Fruit fly (Drosophila melanogaster) whole organism, pupa: ENCODE measurements around the gene Ir68b.
A peak's percentile ranks its signal among the peaks of the same experiment; 100 is the strongest.

ENCODE experiments used
- CG10348 ChIP-seq: fragments of 200-800 bp; sonication (Bioruptor generic); IDR thresholded peaks from 2 replicates; pipeline ENCODE4 v1.3.6; 2022; ENCODE audit warnings: missing biosample characterization, missing genetic modification characterization
- CG12605 ChIP-seq: fragments of 200-800 bp; sonication (Bioruptor generic); IDR thresholded peaks from 2 replicates; pipeline ENCODE4 v1.3.6; 2022; ENCODE audit warnings: missing biosample characterization, missing genetic modification characterization
- CG13204 ChIP-seq: fragments of 200-800 bp; sonication (Bioruptor generic); optimal IDR thresholded peaks from 2 replicates; lab custom pipeline; 2018; ENCODE audit warnings: missing biosample characterization, mild to moderate bottlenecking, missing genetic modification characterization, moderate library complexity
- CG14655 ChIP-seq: fragments of 200-800 bp; sonication (Bioruptor generic); optimal IDR thresholded peaks from 3 replicates; lab custom pipeline; 2017; ENCODE audit warnings: mild to moderate bottlenecking, missing biosample characterization, missing genetic modification reagents, missing genetic modification characterization
- CG15710 ChIP-seq: fragments of 200-800 bp; sonication (Bioruptor generic); optimal IDR thresholded peaks from 2 replicates; lab custom pipeline; 2018; ENCODE audit warnings: missing biosample characterization, mild to moderate bottlenecking, missing genetic modification characterization, moderate library complexity
- CG17806 ChIP-seq: fragments of 200-800 bp; sonication (Bioruptor generic); optimal IDR thresholded peaks from 2 replicates; lab custom pipeline; 2018; ENCODE audit warnings: missing biosample characterization, mild to moderate bottlenecking, missing genetic modification characterization, moderate library complexity
- CG32121 ChIP-seq: fragments of 200-800 bp; sonication (Bioruptor generic); IDR thresholded peaks from 2 replicates; pipeline ENCODE4 v1.3.6; 2022; ENCODE audit warnings: missing biosample characterization, missing genetic modification characterization
- CG34367 ChIP-seq: fragments of 200-800 bp; sonication (Bioruptor generic); optimal IDR thresholded peaks from 2 replicates; lab custom pipeline; 2018; ENCODE audit warnings: missing biosample characterization, mild to moderate bottlenecking, missing genetic modification characterization
- CG4496 ChIP-seq: fragments of 200-800 bp; sonication (Bioruptor generic); IDR thresholded peaks from 3 replicates; pipeline ENCODE4 v1.3.6; 2022; ENCODE audit warnings: missing biosample characterization, missing genetic modification characterization
- CG8159 ChIP-seq: fragments of 200-800 bp; sonication (Bioruptor generic); optimal IDR thresholded peaks from 3 replicates; lab custom pipeline; 2018; ENCODE audit warnings: missing biosample characterization, mild to moderate bottlenecking, missing genetic modification characterization, moderate library complexity
- CG8301 ChIP-seq: fragments of 200-800 bp; sonication (Bioruptor generic); optimal IDR thresholded peaks from 2 replicates; lab custom pipeline; 2018; ENCODE audit warnings: missing biosample characterization, mild to moderate bottlenecking, missing genetic modification characterization
- CG9948 ChIP-seq: fragments of 200-800 bp; sonication (Bioruptor generic); optimal IDR thresholded peaks from 2 replicates; lab custom pipeline; 2018; ENCODE audit warnings: missing biosample characterization, mild to moderate bottlenecking, missing genetic modification characterization, moderate library complexity
- D1 ChIP-seq: fragments of 200-800 bp; sonication (Bioruptor generic); optimal IDR thresholded peaks from 2 replicates; lab custom pipeline; 2018; ENCODE audit warnings: missing biosample characterization, mild to moderate bottlenecking, missing genetic modification characterization, moderate library complexity
- EcR ChIP-seq: fragments of 200-800 bp; sonication (Bioruptor generic); optimal IDR thresholded peaks from 3 replicates; lab custom pipeline; 2019; ENCODE audit warnings: missing biosample characterization, missing genetic modification characterization, mild to moderate bottlenecking, moderate library complexity, missing genetic modification reagents
- Ets98B ChIP-seq: fragments of 200-800 bp; sonication (Bioruptor generic); IDR thresholded peaks from 2 replicates; pipeline ENCODE4 v1.3.6; 2022; ENCODE audit warnings: missing biosample characterization, missing genetic modification characterization
- Pif1A ChIP-seq: fragments of 200-800 bp; sonication (Bioruptor generic); optimal IDR thresholded peaks from 3 replicates; lab custom pipeline; 2016; ENCODE audit warnings: missing biosample characterization, missing genetic modification characterization
- Pif1B ChIP-seq: fragments of 200-800 bp; sonication (Bioruptor generic); optimal IDR thresholded peaks from 3 replicates; lab custom pipeline; 2016; ENCODE audit warnings: missing biosample characterization, missing genetic modification characterization
- Snoo ChIP-seq: fragments of 200-800 bp; sonication (Bioruptor generic); optimal IDR thresholded peaks from 3 replicates; lab custom pipeline; 2017; ENCODE audit warnings: missing biosample characterization, mild to moderate bottlenecking, missing genetic modification characterization, inconsistent platforms
- fd96Ca ChIP-seq: fragments of 200-800 bp; sonication (Bioruptor generic); IDR thresholded peaks from 3 replicates; pipeline ENCODE4 v1.3.6; 2022; ENCODE audit warnings: missing biosample characterization, missing genetic modification characterization
- gl ChIP-seq: fragments of 200-800 bp; sonication (Bioruptor generic); optimal IDR thresholded peaks from 2 replicates; lab custom pipeline; 2018; ENCODE audit warnings: missing biosample characterization, mild to moderate bottlenecking, missing genetic modification characterization
- rn ChIP-seq: fragments of 200-800 bp; sonication (Bioruptor generic); IDR thresholded peaks from 2 replicates; pipeline ENCODE4 v1.3.6; 2022; ENCODE audit warnings: missing biosample characterization, missing genetic modification characterization

The Ir68b gene

dm6 chr3L:12090898-12091685 lies 36.1 kb downstream of the Ir68b start:
- no peak for TF ChIP-seq rn (GFP tag; lab: Robert Waterston, UW)
- no peak for TF ChIP-seq EcR (GFP tag; lab: Kevin White, UChicago)
- TF ChIP-seq CG9948: no peak
- TF ChIP-seq CG32121 (GFP tag; lab: Robert Waterston, UW): peak; percentile 44; the same call in 1 of the 2 replicates
- TF ChIP-seq D1: no peak
- 0 out of 2 replicates have a peak, but pooled peaks have one; percentile 44 for TF ChIP-seq Ets98B
- TF ChIP-seq Pif1A (GFP tag; lab: Kevin White, UChicago): no peak
- TF ChIP-seq CG34367: no peak
- TF ChIP-seq CG17806 (tag; lab: Kevin White, UChicago): no peak
- TF ChIP-seq CG14655 (GFP tag; lab: Kevin White, UChicago): no peak
- TF ChIP-seq Pif1B (GFP tag; lab: Kevin White, UChicago): peak; percentile 3
- peak; percentile 74 for TF ChIP-seq CG4496
- TF ChIP-seq CG13204 (GFP tag; lab: Kevin White, UChicago): no peak
- TF ChIP-seq CG15710 (tag; lab: Kevin White, UChicago): no peak
- TF ChIP-seq gl (tag; lab: Kevin White, UChicago): no peak
- TF ChIP-seq CG12605: no peak
- TF ChIP-seq Snoo (tag; lab: Kevin White, UChicago): no peak
- peak; percentile 24 for TF ChIP-seq CG8159
- 0 out of 2 replicates have a peak, but pooled peaks have one; percentile 18 for TF ChIP-seq CG10348 (GFP tag; lab: Robert Waterston, UW)
- no peak for TF ChIP-seq fd96Ca
- no peak for TF ChIP-seq CG8301

- TF ChIP-seq CG9948 (no peak), Pif1A (GFP tag; lab: Kevin White, UChicago) (peak; percentile 40), EcR (GFP tag; lab: Kevin White, UChicago) (peak; percentile 71), CG8159 (peak; percentile 24), D1 (peak; percentile 4), Ets98B (no peak), CG15710 (tag; lab: Kevin White, UChicago) (peak; percentile 2), Pif1B (GFP tag; lab: Kevin White, UChicago) (peak; percentile 39), CG34367 (no peak), CG10348 (GFP tag; lab: Robert Waterston, UW) (no peak), Snoo (tag; lab: Kevin White, UChicago) (peak; percentile 67), CG14655 (GFP tag; lab: Kevin White, UChicago) (peak; percentile 43), gl (tag; lab: Kevin White, UChicago) (peak; percentile 9), CG8301 (peak; percentile 18), CG12605 (0 out of 2 replicates have a peak, but pooled peaks have one; percentile 28), CG32121 (GFP tag; lab: Robert Waterston, UW) (peak; percentile 19; the same call in 1 of the 2 replicates), rn (GFP tag; lab: Robert Waterston, UW) (no peak), CG4496 (peak; percentile 72; the same call in 2 of the 3 replicates), CG17806 (tag; lab: Kevin White, UChicago) (no peak), fd96Ca (no peak), CG13204 (GFP tag; lab: Kevin White, UChicago) (no peak)
Observed at dm6 chr3L:12090184-12090897, 36.9 kb downstream of the Ir68b start.

dm6 chr3L:12088326-12088725 lies 38.9 kb downstream of the Ir68b start, which contains the start of gene CG17154:
Gene CG17154 (plus strand): TSS chr3L:12088626.
- TF ChIP-seq CG15710 (tag; lab: Kevin White, UChicago) (no peak), CG12605 (no peak), CG9948 (no peak), CG17806 (tag; lab: Kevin White, UChicago) (no peak)

- TF ChIP-seq CG13204 (GFP tag; lab: Kevin White, UChicago) (no peak), CG34367 (no peak), CG9948 (no peak), CG12605 (no peak), CG4496 (no peak), Pif1A (GFP tag; lab: Kevin White, UChicago) (no peak), CG8301 (no peak)
Observed at dm6 chr3L:12085691-12086078, 41.5 kb downstream of the Ir68b start.

- no peak for TF ChIP-seq Ets98B
- no peak for TF ChIP-seq D1
- TF ChIP-seq EcR (GFP tag; lab: Kevin White, UChicago): no peak
- no peak for TF ChIP-seq CG14655 (GFP tag; lab: Kevin White, UChicago)
- no peak for TF ChIP-seq rn (GFP tag; lab: Robert Waterston, UW)
- no peak for TF ChIP-seq CG4496
Observed at dm6 chr3L:12084969-12085690, 42.1 kb downstream of the Ir68b start.

- TF ChIP-seq CG8159 (no peak), CG13204 (GFP tag; lab: Kevin White, UChicago) (no peak), CG8301 (no peak), rn (GFP tag; lab: Robert Waterston, UW) (no peak), D1 (no peak), Pif1B (GFP tag; lab: Kevin White, UChicago) (no peak), CG15710 (tag; lab: Kevin White, UChicago) (no peak), Pif1A (GFP tag; lab: Kevin White, UChicago) (no peak), CG17806 (tag; lab: Kevin White, UChicago) (no peak), CG32121 (GFP tag; lab: Robert Waterston, UW) (no peak), EcR (GFP tag; lab: Kevin White, UChicago) (no peak)
Observed at dm6 chr3L:12083861-12084260, 43.3 kb downstream of the Ir68b start.
